Worm (Caenorhabditis elegans) whole organism, L4/young adult: Measurements from ENCODE around the gene Y44A6D.7.

ENCODE experiments used
- W03F9.2 ChIP-seq: fragments of 150-350 bp; optimal IDR thresholded peaks from 2 replicates; lab custom pipeline; 2014; ENCODE audit warnings: missing biosample characterization, missing genetic modification characterization
- dao-5 ChIP-seq: sonication (generic microtip); optimal IDR thresholded peaks from 2 replicates; lab custom pipeline; 2016; ENCODE audit warnings: missing genotype, missing genetic modification characterization, moderate library complexity, missing compliant biosample characterization
- him-1 ChIP-seq: sonication (generic microtip); optimal IDR thresholded peaks from 2 replicates; lab custom pipeline; 2016; ENCODE audit warnings: missing genotype, missing genetic modification reagents, missing genetic modification characterization, missing compliant biosample characterization

ce11 chrV:20778257-20778697, 36.2 kb upstream of the Y44A6D.7 start:
- TF ChIP-seq dao-5 (tag; lab: Kevin White, UChicago) (no peak), him-1 (tag; lab: Kevin White, UChicago) (peak; percentile 94), W03F9.2 (tag; lab: Kevin White, UChicago) (peak; percentile 82)
